Fruit fly (Drosophila melanogaster) whole organism, embryonic: ENCODE measurements around the gene CG5071.

ENCODE experiments used
- Adf1 ChIP-seq: fragments of 200-800 bp; sonication (Bioruptor generic); IDR thresholded peaks from 2 replicates; pipeline ENCODE4 v1.3.6; 2022; ENCODE audit warnings: missing biosample characterization, missing genetic modification characterization
- B-H2 ChIP-seq: fragments of 200-800 bp; sonication (Bioruptor generic); optimal IDR thresholded peaks from 2 replicates; lab custom pipeline; 2018; ENCODE audit warnings: missing biosample characterization, mild to moderate bottlenecking, missing genetic modification characterization
- BEAF-32 ChIP-seq: fragments of 200-800 bp; sonication (Bioruptor generic); optimal IDR thresholded peaks from 3 replicates; lab custom pipeline; 2017; ENCODE audit warnings: missing biosample characterization, missing genetic modification characterization, mild to moderate bottlenecking, moderate library complexity, missing genetic modification reagents
- CG10274 ChIP-seq: fragments of 200-800 bp; sonication (Bioruptor generic); optimal IDR thresholded peaks from 3 replicates; lab custom pipeline; 2017; ENCODE audit warnings: missing biosample characterization, mild to moderate bottlenecking, missing genetic modification characterization
- CG12299 ChIP-seq: fragments of 200-800 bp; sonication (Bioruptor generic); optimal IDR thresholded peaks from 2 replicates; lab custom pipeline; 2018; ENCODE audit warnings: missing biosample characterization, mild to moderate bottlenecking, missing genetic modification characterization
- CG14667 ChIP-seq: fragments of 200-800 bp; sonication (Bioruptor generic); IDR thresholded peaks from 2 replicates; pipeline ENCODE4 v1.3.6; 2022; ENCODE audit warnings: missing biosample characterization, missing genetic modification characterization
- CG16863 ChIP-seq: fragments of 200-800 bp; sonication (Bioruptor generic); optimal IDR thresholded peaks from 3 replicates; lab custom pipeline; 2016; ENCODE audit warnings: missing biosample characterization, missing genetic modification characterization
- CG17802 ChIP-seq: fragments of 200-800 bp; sonication (Bioruptor generic); optimal IDR thresholded peaks from 2 replicates; lab custom pipeline; 2018; ENCODE audit warnings: missing biosample characterization, mild to moderate bottlenecking, missing genetic modification characterization, moderate library complexity
- CG2889 ChIP-seq: fragments of 200-800 bp; sonication (Bioruptor generic); IDR thresholded peaks from 3 replicates; pipeline ENCODE4 v1.3.6; 2022; ENCODE audit warnings: missing biosample characterization, missing genetic modification characterization
- CG30020 ChIP-seq: fragments of 200-800 bp; optimal IDR thresholded peaks from 2 replicates; lab custom pipeline; 2019; ENCODE audit warnings: missing biosample characterization, mild to moderate bottlenecking, missing genetic modification characterization, moderate library complexity
- CG3995 ChIP-seq: fragments of 200-800 bp; sonication (Bioruptor generic); optimal IDR thresholded peaks from 3 replicates; lab custom pipeline; 2016; ENCODE audit warnings: missing biosample characterization, missing genetic modification characterization
- CG5180 ChIP-seq: fragments of 200-800 bp; sonication (Bioruptor generic); optimal IDR thresholded peaks from 3 replicates; lab custom pipeline; 2017; ENCODE audit warnings: missing biosample characterization, missing genetic modification characterization, mild to moderate bottlenecking, moderate library complexity, missing genetic modification reagents
- CG6272 ChIP-seq: fragments of 200-800 bp; sonication (Bioruptor generic); IDR thresholded peaks from 2 replicates; pipeline ENCODE4 v1.3.6; 2022; ENCODE audit warnings: missing biosample characterization, missing genetic modification characterization
- CG7839 ChIP-seq: fragments of 200-800 bp; sonication (Bioruptor generic); optimal IDR thresholded peaks from 3 replicates; lab custom pipeline; 2018; ENCODE audit warnings: missing biosample characterization, mild to moderate bottlenecking, missing genetic modification characterization, moderate library complexity
- CG7987 ChIP-seq: fragments of 200-800 bp; sonication (Bioruptor generic); optimal IDR thresholded peaks from 2 replicates; lab custom pipeline; 2018; ENCODE audit warnings: missing biosample characterization, mild to moderate bottlenecking, missing genetic modification characterization, moderate library complexity
- CTCF ChIP-seq: fragments of 200-800 bp; sonication (Bioruptor generic); optimal IDR thresholded peaks from 2 replicates; lab custom pipeline; 2017; ENCODE audit warnings: missing biosample characterization, mild to moderate bottlenecking, missing genetic modification characterization, moderate library complexity
- Dad ChIP-seq: fragments of 200-800 bp; sonication (Bioruptor generic); optimal IDR thresholded peaks from 3 replicates; lab custom pipeline; 2016; ENCODE audit warnings: missing biosample characterization, missing genetic modification characterization
- Deaf1 ChIP-seq: fragments of 200-800 bp; optimal IDR thresholded peaks from 3 replicates; lab custom pipeline; 2019; ENCODE audit warnings: missing biosample characterization, mild to moderate bottlenecking, missing genetic modification characterization, moderate library complexity
- H15 ChIP-seq: fragments of 200-800 bp; sonication (Bioruptor generic); IDR thresholded peaks from 3 replicates; pipeline ENCODE4 v1.3.6; 2022; ENCODE audit warnings: missing biosample characterization, missing genetic modification characterization
- Hey ChIP-seq: fragments of 200-800 bp; sonication (Bioruptor generic); optimal IDR thresholded peaks from 3 replicates; lab custom pipeline; 2018; ENCODE audit warnings: missing biosample characterization, mild to moderate bottlenecking, missing genetic modification characterization
- Jarid2 ChIP-seq: fragments of 200-800 bp; sonication (Bioruptor generic); optimal IDR thresholded peaks from 3 replicates; lab custom pipeline; 2017; ENCODE audit warnings: mild to moderate bottlenecking, missing biosample characterization, missing genetic modification reagents, missing genetic modification characterization
- MTF-1 ChIP-seq: fragments of 200-800 bp; sonication (Bioruptor generic); optimal IDR thresholded peaks from 2 replicates; lab custom pipeline; 2018; ENCODE audit warnings: missing biosample characterization, mild to moderate bottlenecking, missing genetic modification characterization, borderline replicate concordance
- Max ChIP-seq: fragments of 200-800 bp; sonication (Bioruptor generic); optimal IDR thresholded peaks from 2 replicates; lab custom pipeline; 2016; ENCODE audit warnings: missing biosample characterization, mild to moderate bottlenecking, missing genetic modification characterization
- Myb ChIP-seq: fragments of 200-800 bp; sonication (Bioruptor generic); optimal IDR thresholded peaks from 2 replicates; lab custom pipeline; 2016; ENCODE audit warnings: missing biosample characterization, missing genetic modification characterization
- NFAT ChIP-seq: fragments of 200-800 bp; sonication (Bioruptor generic); IDR thresholded peaks from 2 replicates; pipeline ENCODE4 v1.3.6; 2022; ENCODE audit warnings: missing biosample characterization, missing genetic modification characterization
- Stat92E ChIP-seq, 3 experiments: fragments of >200 bp in 2 of 3; fragments of 200-800 bp in 1 of 3; sonication (Bioruptor generic) in 1 of 3; optimal IDR thresholded peaks; 2 replicates each; lab custom pipeline; 2017 to 2019; ENCODE audit warnings: missing biosample characterization in 3 of 3, missing genetic modification characterization in 3 of 3, mild to moderate bottlenecking in 1 of 3, moderate library complexity in 1 of 3
- br ChIP-seq: fragments of >200 bp; optimal IDR thresholded peaks from 2 replicates; lab custom pipeline; 2017
- bsh ChIP-seq, 2 experiments: fragments of 200-800 bp; sonication (Bioruptor generic); optimal IDR thresholded peaks; 2 replicates each; lab custom pipeline; 2017 to 2018; ENCODE audit warnings: mild to moderate bottlenecking in 2 of 2, missing biosample characterization in 2 of 2, missing genetic modification characterization in 2 of 2, moderate library complexity in 1 of 2
- ci ChIP-seq: fragments of 200-800 bp; sonication (Bioruptor generic); IDR thresholded peaks from 3 replicates; pipeline ENCODE4 v1.3.6; 2022; ENCODE audit warnings: missing biosample characterization, missing genetic modification characterization
- dimm ChIP-seq: fragments of 200-800 bp; sonication (Bioruptor generic); IDR thresholded peaks from 2 replicates; pipeline ENCODE4 v1.3.6; 2022; ENCODE audit warnings: missing biosample characterization, missing genetic modification characterization
- esg ChIP-seq: fragments of 200-800 bp; sonication (Bioruptor generic); conservative IDR thresholded peaks from 2 replicates; pipeline ENCODE4 v1.3.6; 2022; ENCODE audit warnings: missing biosample characterization, missing genetic modification characterization
- gem ChIP-seq: fragments of 200-800 bp; sonication (Bioruptor generic); optimal IDR thresholded peaks from 2 replicates; lab custom pipeline; 2019; ENCODE audit warnings: missing biosample characterization, mild to moderate bottlenecking, missing genetic modification characterization, moderate library complexity
- gro ChIP-seq: fragments of 200-800 bp; sonication (Bioruptor generic); optimal IDR thresholded peaks from 2 replicates; lab custom pipeline; 2016; ENCODE audit warnings: missing biosample characterization, missing genetic modification characterization
- hb ChIP-seq: fragments of 200-800 bp; sonication (Bioruptor generic); IDR thresholded peaks from 3 replicates; pipeline ENCODE4 v1.3.6; 2022; ENCODE audit warnings: missing biosample characterization, missing genetic modification characterization; ENCODE audit not compliant: partially characterized antibody
- insv ChIP-seq, 2 experiments: fragments of 200-800 bp; sonication (Bioruptor generic); optimal IDR thresholded peaks; 3 replicates each; lab custom pipeline; 2016 to 2018; ENCODE audit warnings: missing biosample characterization in 2 of 2, missing genetic modification characterization in 2 of 2
- lola ChIP-seq, 3 experiments: fragments of >200 bp in 2 of 3; fragments of 200-800 bp in 1 of 3; sonication (Bioruptor generic) in 1 of 3; optimal IDR thresholded peaks; 2 replicates each; lab custom pipeline; 2017 to 2019; ENCODE audit warnings: missing biosample characterization in 3 of 3, missing genetic modification characterization in 3 of 3, mild to moderate bottlenecking in 1 of 3, moderate library complexity in 1 of 3
- mld ChIP-seq: fragments of 200-800 bp; sonication (Bioruptor generic); IDR thresholded peaks from 3 replicates; pipeline ENCODE4 v1.3.6; 2022; ENCODE audit warnings: missing biosample characterization, missing genetic modification characterization; ENCODE audit not compliant: partially characterized antibody
- otp ChIP-seq: fragments of 200-800 bp; sonication (Bioruptor generic); IDR thresholded peaks from 3 replicates; pipeline ENCODE4, ENCODE4 v1.3.6; 2022; ENCODE audit warnings: missing biosample characterization, missing genetic modification characterization
- pfk ChIP-seq: fragments of 200-800 bp; sonication (Bioruptor generic); optimal IDR thresholded peaks from 2 replicates; lab custom pipeline; 2018; ENCODE audit warnings: missing biosample characterization, mild to moderate bottlenecking, missing genetic modification characterization, moderate library complexity
- pros ChIP-seq: fragments of 200-800 bp; sonication (Bioruptor generic); optimal IDR thresholded peaks from 3 replicates; lab custom pipeline; 2019; ENCODE audit warnings: missing biosample characterization, mild to moderate bottlenecking, missing genetic modification characterization, moderate library complexity
- sna ChIP-seq: fragments of 200-800 bp; sonication (Bioruptor generic); IDR thresholded peaks from 2 replicates; pipeline ENCODE4 v1.3.6; 2022; ENCODE audit warnings: missing biosample characterization, missing genetic modification characterization; ENCODE audit not compliant: partially characterized antibody
- sob ChIP-seq: fragments of 200-800 bp; sonication (Bioruptor generic); IDR thresholded peaks from 2 replicates; pipeline ENCODE4 v1.3.6; 2022; ENCODE audit warnings: missing biosample characterization, missing genetic modification characterization
- sqz ChIP-seq: fragments of 200-800 bp; sonication (Bioruptor generic); optimal IDR thresholded peaks from 3 replicates; lab custom pipeline; 2018; ENCODE audit warnings: missing biosample characterization, mild to moderate bottlenecking, missing genetic modification characterization
- usp ChIP-seq: fragments of >200 bp; optimal IDR thresholded peaks from 2 replicates; lab custom pipeline; 2017; ENCODE audit warnings: missing biosample characterization, missing genetic modification characterization
- wdn ChIP-seq: fragments of 200-800 bp; sonication (Bioruptor generic); IDR thresholded peaks from 2 replicates; pipeline ENCODE4 v1.3.6; 2022; ENCODE audit warnings: missing biosample characterization, missing genetic modification characterization
- wek ChIP-seq: fragments of 200-800 bp; sonication (Bioruptor generic); optimal IDR thresholded peaks from 3 replicates; lab custom pipeline; 2018; ENCODE audit warnings: missing biosample characterization, mild to moderate bottlenecking, missing genetic modification characterization, moderate library complexity
- zf30C ChIP-seq: fragments of 200-800 bp; sonication (Bioruptor generic); optimal IDR thresholded peaks from 3 replicates; lab custom pipeline; 2018; ENCODE audit warnings: missing biosample characterization, mild to moderate bottlenecking, missing genetic modification characterization
- zfh1 ChIP-seq: fragments of 200-800 bp; sonication (Bioruptor generic); IDR thresholded peaks from 3 replicates; pipeline ENCODE4 v1.3.6; 2022; ENCODE audit warnings: missing biosample characterization, missing genetic modification characterization
- zfh2 ChIP-seq: fragments of 200-800 bp; sonication (Bioruptor generic); optimal IDR thresholded peaks from 2 replicates; lab custom pipeline; 2016; ENCODE audit warnings: missing biosample characterization, missing genetic modification characterization

The CG5071 gene

DNA sequence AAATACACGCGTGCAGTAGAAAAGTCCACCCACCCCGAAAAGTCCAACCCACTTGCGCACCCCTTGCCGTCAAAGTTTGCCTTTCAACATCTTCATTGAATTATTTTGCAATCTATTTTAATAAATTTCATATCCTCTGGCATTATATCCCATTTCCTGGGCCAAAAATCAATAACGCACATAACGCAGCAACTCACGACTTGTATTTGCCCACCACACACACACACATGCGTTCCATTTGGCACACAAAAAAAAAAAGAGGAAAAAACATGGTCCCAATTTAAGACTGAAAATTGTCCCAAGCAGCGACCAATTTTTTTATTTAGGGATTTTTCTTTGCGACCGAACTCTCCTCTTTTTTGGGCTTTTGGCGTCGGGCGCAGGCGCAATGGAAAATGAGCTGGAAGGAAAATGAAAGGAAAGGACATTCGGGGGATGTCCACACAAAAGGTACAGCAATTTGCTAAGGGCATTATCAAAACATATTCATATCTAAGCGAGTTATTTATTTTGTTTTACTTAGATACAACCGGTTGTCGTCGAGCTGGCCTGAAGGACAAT, 27.3 kb upstream of the CG5071 start (continued):
- TF ChIP-seq pros (peak; percentile 82), sqz (GFP tag; lab: Kevin White, UChicago) (peak; percentile 87), Deaf1 (tag; lab: Kevin White, UChicago) (peak; percentile 23)
- TF ChIP-seq, all 482 proteins: peak for 9

DNA sequence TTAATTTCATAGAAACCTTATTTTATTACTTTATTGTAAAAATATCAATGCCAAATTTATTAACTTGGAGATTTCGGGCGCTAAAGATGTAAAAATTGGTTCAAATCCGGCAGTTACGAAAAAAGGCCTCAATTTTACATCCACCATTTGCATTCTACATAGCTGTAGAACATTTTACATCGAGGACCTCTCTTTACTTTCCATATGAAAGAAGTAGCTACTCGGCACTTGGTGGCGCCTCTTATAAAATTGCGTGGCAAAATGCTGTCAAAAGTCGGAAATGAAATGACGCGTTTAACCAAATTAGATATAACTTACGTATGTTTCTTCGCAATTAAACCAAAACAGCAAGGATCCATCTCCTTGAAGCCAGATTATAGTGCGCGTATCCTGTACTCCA, 26.7 kb upstream of the CG5071 start:
- TF ChIP-seq usp (GFP tag; lab: Kevin White, UChicago) = no peak
- no peak for TF ChIP-seq Stat92E (GFP tag; optimal IDR thresholded peaks at IDR 0.05; lab: Kevin White, UChicago)
- TF ChIP-seq B-H2 (GFP tag; lab: Kevin White, UChicago) = no peak
- peak; percentile 45; the same call in 1 of the 3 replicates for TF ChIP-seq ci (GFP tag; lab: Robert Waterston, UW)
- TF ChIP-seq bsh (GFP tag; optimal IDR thresholded peaks at IDR 0.05; lab: Kevin White, UChicago) = no peak
- no peak for TF ChIP-seq sna
- no peak for TF ChIP-seq gem (tag; lab: Kevin White, UChicago)
- no peak for TF ChIP-seq CG6272 (GFP tag; lab: Robert Waterston, UW)
- no peak for TF ChIP-seq wek (GFP tag; lab: Kevin White, UChicago)
- no peak for TF ChIP-seq br
- no peak for TF ChIP-seq zfh1 (GFP tag; lab: Robert Waterston, UW)
- no peak for TF ChIP-seq wdn
- TF ChIP-seq BEAF-32 (GFP tag; lab: Kevin White, UChicago) = no peak
- no peak for TF ChIP-seq CG14667 (GFP tag; lab: Robert Waterston, UW)
- no peak for TF ChIP-seq hb (GFP tag; lab: Robert Waterston, UW)
- no peak for TF ChIP-seq CG30020
- TF ChIP-seq Max (GFP tag; lab: Kevin White, UChicago) = no peak
- TF ChIP-seq CG5180 (GFP tag; lab: Kevin White, UChicago) = no peak
- no peak for TF ChIP-seq CG16863 (GFP tag; lab: Kevin White, UChicago)
- TF ChIP-seq otp = no peak
- no peak for TF ChIP-seq mld (GFP tag; lab: Robert Waterston, UW)
- TF ChIP-seq CG12299 (tag; lab: Kevin White, UChicago) = no peak
- TF ChIP-seq sob (GFP tag; lab: Robert Waterston, UW) = 0 out of 2 replicates have a peak, but pooled peaks have one; percentile 15
- TF ChIP-seq CG3995 (GFP tag; lab: Kevin White, UChicago) = no peak
- no peak for TF ChIP-seq zfh2 (GFP tag; lab: Kevin White, UChicago)
- TF ChIP-seq Adf1 (GFP tag; lab: Robert Waterston, UW) = no peak
- no peak for TF ChIP-seq CG17802
- no peak for TF ChIP-seq CG7987 (GFP tag; lab: Kevin White, UChicago)
- no peak for TF ChIP-seq Jarid2
- TF ChIP-seq CG10274 (GFP tag; lab: Kevin White, UChicago) = no peak
- no peak for TF ChIP-seq CG7839
- no peak for TF ChIP-seq pfk (GFP tag; lab: Kevin White, UChicago)
- no peak for TF ChIP-seq sqz (GFP tag; lab: Kevin White, UChicago)
- no peak for TF ChIP-seq MTF-1
- no peak for TF ChIP-seq Dad (GFP tag; lab: Kevin White, UChicago)
- TF ChIP-seq zf30C (GFP tag; lab: Kevin White, UChicago) = no peak
- no peak for TF ChIP-seq insv (GFP tag; optimal IDR thresholded peaks at IDR 0.05; lab: Kevin White, UChicago)
- peak; percentile 91 for TF ChIP-seq CTCF (GFP tag; lab: Kevin White, UChicago)
- no peak for TF ChIP-seq CG2889 (GFP tag; lab: Robert Waterston, UW)
- TF ChIP-seq gro = no peak
- TF ChIP-seq esg (GFP tag; lab: Robert Waterston, UW) = no peak
- no peak for TF ChIP-seq lola (GFP tag; optimal IDR thresholded peaks at IDR 0.05; lab: Kevin White, UChicago)
- TF ChIP-seq Hey = no peak
- TF ChIP-seq Myb = peak; percentile 21
- TF ChIP-seq H15 (GFP tag; lab: Robert Waterston, UW) = no peak
- no peak; the same call in 1 of the 2 replicates for TF ChIP-seq NFAT
- no peak for TF ChIP-seq dimm (GFP tag; lab: Robert Waterston, UW)
